Fruit fly (Drosophila melanogaster) whole organism, embryonic: ENCODE data around the gene CG17707.

ENCODE experiments used
- CG10274 ChIP-seq: fragments of 200-800 bp; sonication (Bioruptor generic); optimal IDR thresholded peaks from 3 replicates; lab custom pipeline; 2017; ENCODE audit warnings: missing biosample characterization, mild to moderate bottlenecking, missing genetic modification characterization
- CG12071 ChIP-seq: fragments of 200-800 bp; sonication (Bioruptor generic); optimal IDR thresholded peaks from 3 replicates; lab custom pipeline; 2018; ENCODE audit warnings: missing biosample characterization, mild to moderate bottlenecking, missing genetic modification characterization
- CG12659 ChIP-seq: fragments of 200-800 bp; sonication (Bioruptor generic); optimal IDR thresholded peaks from 3 replicates; lab custom pipeline; 2017; ENCODE audit warnings: mild to moderate bottlenecking, missing biosample characterization, missing genetic modification reagents, missing genetic modification characterization
- CG13775 ChIP-seq: fragments of 200-800 bp; sonication (Bioruptor generic); optimal IDR thresholded peaks from 3 replicates; lab custom pipeline; 2017; ENCODE audit warnings: missing biosample characterization, mild to moderate bottlenecking, missing genetic modification characterization
- CG15479 ChIP-seq: fragments of 200-800 bp; sonication (Bioruptor generic); optimal IDR thresholded peaks from 3 replicates; lab custom pipeline; 2019; ENCODE audit warnings: missing biosample characterization, mild to moderate bottlenecking, missing genetic modification characterization, moderate library complexity
- CG17186 ChIP-seq: fragments of 200-800 bp; sonication (Bioruptor generic); optimal IDR thresholded peaks from 3 replicates; lab custom pipeline; 2017; ENCODE audit warnings: missing biosample characterization, missing genetic modification reagents, missing genetic modification characterization
- CG17829 ChIP-seq: fragments of 200-800 bp; optimal IDR thresholded peaks from 2 replicates; lab custom pipeline; 2019; ENCODE audit warnings: missing biosample characterization, mild to moderate bottlenecking, missing genetic modification characterization, moderate library complexity
- CG2129 ChIP-seq: fragments of 200-800 bp; sonication (Bioruptor generic); IDR thresholded peaks from 2 replicates; pipeline ENCODE4 v1.3.6; 2022; ENCODE audit warnings: missing biosample characterization, missing genetic modification characterization; ENCODE audit not compliant: partially characterized antibody
- CG30403 ChIP-seq: fragments of 200-800 bp; sonication (Bioruptor generic); optimal IDR thresholded peaks from 3 replicates; lab custom pipeline; 2016; ENCODE audit warnings: missing biosample characterization, missing genetic modification characterization
- CG31441 ChIP-seq: fragments of 200-800 bp; sonication (Bioruptor generic); IDR thresholded peaks from 2 replicates; pipeline ENCODE4 v1.3.6; 2022; ENCODE audit warnings: missing biosample characterization, missing genetic modification characterization
- CG33213 ChIP-seq: fragments of 200-800 bp; sonication (Bioruptor generic); optimal IDR thresholded peaks from 3 replicates; lab custom pipeline; 2016; ENCODE audit warnings: missing biosample characterization, missing genetic modification characterization
- CG34422 ChIP-seq: fragments of 200-800 bp; sonication (Bioruptor generic); IDR thresholded peaks from 3 replicates; pipeline ENCODE4 v1.3.6; 2022; ENCODE audit warnings: missing biosample characterization, missing genetic modification characterization
- CG3838 ChIP-seq: fragments of 200-800 bp; sonication (Bioruptor generic); optimal IDR thresholded peaks from 3 replicates; lab custom pipeline; 2016; ENCODE audit warnings: missing biosample characterization, missing genetic modification characterization
- CG7271 ChIP-seq: fragments of 200-800 bp; sonication (Bioruptor generic); optimal IDR thresholded peaks from 2 replicates; lab custom pipeline; 2018; ENCODE audit warnings: missing biosample characterization, mild to moderate bottlenecking, missing genetic modification characterization, moderate library complexity
- CG8359 ChIP-seq: fragments of 200-800 bp; sonication (Bioruptor generic); optimal IDR thresholded peaks from 2 replicates; lab custom pipeline; 2017; ENCODE audit warnings: missing biosample characterization, mild to moderate bottlenecking, missing genetic modification characterization, borderline replicate concordance
- CG8944 ChIP-seq: fragments of 200-800 bp; sonication (Bioruptor generic); optimal IDR thresholded peaks from 3 replicates; lab custom pipeline; 2016; ENCODE audit warnings: missing biosample characterization, missing genetic modification characterization
- CoRest ChIP-seq: fragments of 200-800 bp; sonication (Bioruptor generic); optimal IDR thresholded peaks from 3 replicates; lab custom pipeline; 2018; ENCODE audit warnings: missing biosample characterization, mild to moderate bottlenecking, missing genetic modification characterization, moderate library complexity
- Dfd ChIP-seq, 2 experiments: fragments of >200 bp; optimal IDR thresholded peaks; 2 replicates each; lab custom pipeline; 2017; ENCODE audit warnings: missing biosample characterization in 2 of 2, missing genetic modification characterization in 2 of 2
- HLH4C ChIP-seq: fragments of 200-800 bp; sonication (Bioruptor generic); IDR thresholded peaks from 3 replicates; pipeline ENCODE4 v1.3.6; 2022; ENCODE audit warnings: missing biosample characterization, missing genetic modification characterization; ENCODE audit not compliant: partially characterized antibody
- Hand ChIP-seq: fragments of 200-800 bp; sonication (Bioruptor generic); optimal IDR thresholded peaks from 2 replicates; lab custom pipeline; 2017; ENCODE audit warnings: mild to moderate bottlenecking, missing biosample characterization, missing genetic modification reagents, missing genetic modification characterization
- Hey ChIP-seq: fragments of 200-800 bp; sonication (Bioruptor generic); optimal IDR thresholded peaks from 3 replicates; lab custom pipeline; 2018; ENCODE audit warnings: missing biosample characterization, mild to moderate bottlenecking, missing genetic modification characterization
- Kr ChIP-seq: fragments of 200-800 bp; sonication (Bioruptor generic); optimal IDR thresholded peaks from 2 replicates; lab custom pipeline; 2017; ENCODE audit warnings: missing biosample characterization, mild to moderate bottlenecking, missing genetic modification characterization
- MESR4 ChIP-seq: fragments of 200-800 bp; sonication (Bioruptor generic); optimal IDR thresholded peaks from 2 replicates; lab custom pipeline; 2018; ENCODE audit warnings: missing biosample characterization, mild to moderate bottlenecking, missing genetic modification characterization, moderate library complexity
- Med ChIP-seq: fragments of 200-800 bp; sonication (Bioruptor generic); peaks from one replicate; lab custom pipeline; 2016; ENCODE audit warnings: missing biosample characterization, missing genetic modification characterization, mild to moderate bottlenecking, inconsistent platforms, moderate library complexity
- Nf-YC ChIP-seq: fragments of 200-800 bp; optimal IDR thresholded peaks from 3 replicates; lab custom pipeline; 2019; ENCODE audit warnings: missing biosample characterization, mild to moderate bottlenecking, missing genetic modification characterization, moderate library complexity
- Pdp1 ChIP-seq, 2 experiments: fragments of 200-800 bp; sonication (Bioruptor generic); optimal IDR thresholded peaks; 3 replicates each; lab custom pipeline; 2016; ENCODE audit warnings: missing biosample characterization in 2 of 2, missing genetic modification characterization in 2 of 2, mild to moderate bottlenecking in 1 of 2, moderate library complexity in 1 of 2
- Scr ChIP-seq: fragments of 200-800 bp; sonication (Bioruptor generic); IDR thresholded peaks from 2 replicates; pipeline ENCODE4 v1.3.6; 2022; ENCODE audit warnings: missing biosample characterization, missing genetic modification characterization; ENCODE audit not compliant: partially characterized antibody
- Sry-δ ChIP-seq: fragments of 200-800 bp; sonication (Bioruptor generic); optimal IDR thresholded peaks from 2 replicates; lab custom pipeline; 2016; ENCODE audit warnings: missing biosample characterization, missing genetic modification characterization
- Usf ChIP-seq: fragments of 200-800 bp; sonication (Bioruptor generic); optimal IDR thresholded peaks from 2 replicates; lab custom pipeline; 2017; ENCODE audit warnings: missing genotype, missing biosample characterization, missing genetic modification characterization
- YL-1 ChIP-seq: fragments of 200-800 bp; sonication (Bioruptor generic); optimal IDR thresholded peaks from 3 replicates; lab custom pipeline; 2017; ENCODE audit warnings: missing biosample characterization, mild to moderate bottlenecking, missing genetic modification characterization
- bbx ChIP-seq: fragments of 200-800 bp; sonication (Bioruptor generic); IDR thresholded peaks from 2 replicates; pipeline ENCODE4 v1.3.6; 2022; ENCODE audit warnings: missing biosample characterization, missing genetic modification characterization; ENCODE audit not compliant: partially characterized antibody
- bcd ChIP-seq: fragments of 200-800 bp; sonication (Bioruptor generic); optimal IDR thresholded peaks from 2 replicates; lab custom pipeline; 2017; ENCODE audit warnings: missing biosample characterization, mild to moderate bottlenecking, missing genetic modification characterization
- cg ChIP-seq: fragments of 200-800 bp; sonication (Bioruptor generic); optimal IDR thresholded peaks from 3 replicates; lab custom pipeline; 2019; ENCODE audit warnings: missing biosample characterization, mild to moderate bottlenecking, missing genetic modification characterization, moderate library complexity
- dimm ChIP-seq: fragments of 200-800 bp; sonication (Bioruptor generic); IDR thresholded peaks from 2 replicates; pipeline ENCODE4 v1.3.6; 2022; ENCODE audit warnings: missing biosample characterization, missing genetic modification characterization
- esg ChIP-seq: fragments of 200-800 bp; sonication (Bioruptor generic); conservative IDR thresholded peaks from 2 replicates; pipeline ENCODE4 v1.3.6; 2022; ENCODE audit warnings: missing biosample characterization, missing genetic modification characterization
- fd102C ChIP-seq: fragments of 200-800 bp; sonication (Bioruptor generic); optimal IDR thresholded peaks from 2 replicates; lab custom pipeline; 2018; ENCODE audit warnings: missing biosample characterization, mild to moderate bottlenecking, missing genetic modification characterization, moderate library complexity
- hbn ChIP-seq: fragments of 200-800 bp; sonication (Bioruptor generic); IDR thresholded peaks from 2 replicates; pipeline ENCODE4 v1.3.6; 2022; ENCODE audit warnings: missing biosample characterization, missing genetic modification characterization; ENCODE audit not compliant: partially characterized antibody
- hkb ChIP-seq, 2 experiments: fragments of 200-800 bp in 1 of 2; fragments of >200 bp in 1 of 2; sonication (Bioruptor generic) in 1 of 2; IDR thresholded peaks in 1 of 2; optimal IDR thresholded peaks in 1 of 2; 2 replicates each; pipeline versions ENCODE4 v1.3.6 to Lab custom; 2017 to 2022; ENCODE audit warnings: missing biosample characterization in 1 of 2, missing genetic modification characterization in 1 of 2
- maf-S ChIP-seq: fragments of 200-800 bp; sonication (Bioruptor generic); optimal IDR thresholded peaks from 2 replicates; lab custom pipeline; 2016; ENCODE audit warnings: missing biosample characterization, missing genetic modification characterization
- mld ChIP-seq: fragments of 200-800 bp; sonication (Bioruptor generic); IDR thresholded peaks from 3 replicates; pipeline ENCODE4 v1.3.6; 2022; ENCODE audit warnings: missing biosample characterization, missing genetic modification characterization; ENCODE audit not compliant: partially characterized antibody
- p53 ChIP-seq: fragments of 200-800 bp; sonication (Bioruptor generic); optimal IDR thresholded peaks from 2 replicates; lab custom pipeline; 2016; ENCODE audit warnings: missing biosample characterization, missing genetic modification characterization
- pzg ChIP-seq: fragments of 200-800 bp; sonication (Bioruptor generic); optimal IDR thresholded peaks from 3 replicates; lab custom pipeline; 2018; ENCODE audit warnings: missing biosample characterization, mild to moderate bottlenecking, missing genetic modification characterization, moderate library complexity
- salm ChIP-seq: fragments of 200-800 bp; sonication (Bioruptor generic); optimal IDR thresholded peaks from 2 replicates; lab custom pipeline; 2018; ENCODE audit warnings: missing biosample characterization, mild to moderate bottlenecking, missing genetic modification characterization
- sens ChIP-seq: fragments of 200-800 bp; sonication (Bioruptor generic); peaks from one replicate; lab custom pipeline; 2016; ENCODE audit warnings: missing biosample characterization, missing genetic modification characterization
- stc ChIP-seq: fragments of 200-800 bp; sonication (Bioruptor generic); IDR thresholded peaks from 2 replicates; pipeline ENCODE4 v1.3.6; 2022; ENCODE audit warnings: missing biosample characterization, missing genetic modification characterization
- tll ChIP-seq, 2 experiments: fragments of 200-800 bp in 1 of 2; fragments of >200 bp in 1 of 2; sonication (Bioruptor generic) in 1 of 2; optimal IDR thresholded peaks; 2 replicates each; lab custom pipeline; 2017 to 2019; ENCODE audit warnings: missing biosample characterization in 2 of 2, missing genetic modification characterization in 2 of 2, mild to moderate bottlenecking in 1 of 2, moderate library complexity in 1 of 2
- unc-4 ChIP-seq: fragments of 200-800 bp; sonication (Bioruptor generic); IDR thresholded peaks from 2 replicates; pipeline ENCODE4 v1.3.6; 2022; ENCODE audit warnings: missing biosample characterization, missing genetic modification characterization; ENCODE audit not compliant: partially characterized antibody
- vnd ChIP-seq: fragments of 200-800 bp; sonication (Bioruptor generic); IDR thresholded peaks from 3 replicates; pipeline ENCODE4 v1.3.6; 2022; ENCODE audit warnings: missing biosample characterization, missing genetic modification characterization; ENCODE audit not compliant: partially characterized antibody
- zfh1 ChIP-seq: fragments of 200-800 bp; sonication (Bioruptor generic); IDR thresholded peaks from 3 replicates; pipeline ENCODE4 v1.3.6; 2022; ENCODE audit warnings: missing biosample characterization, missing genetic modification characterization

The CG17707 gene

DNA sequence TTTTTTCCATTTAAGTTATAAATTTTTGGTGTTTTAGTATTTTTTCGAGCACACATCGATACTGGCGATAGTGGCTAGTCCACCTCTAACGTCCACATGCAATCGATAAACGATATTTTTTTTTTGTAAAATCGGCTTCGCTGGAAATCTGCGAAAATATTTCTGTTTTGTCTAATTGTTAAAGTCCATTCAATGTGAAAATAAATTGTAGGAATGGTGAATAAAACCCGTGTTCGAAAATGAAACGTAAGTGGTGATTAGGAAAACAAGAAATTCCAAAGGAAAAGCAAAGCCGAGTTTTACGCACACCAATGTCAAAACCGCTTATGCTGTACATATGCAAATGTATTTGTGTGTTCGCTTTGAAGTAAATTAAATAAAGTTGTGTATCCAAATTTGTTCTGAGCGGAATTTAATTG, 20.9 kb downstream of the CG17707 start, which contains the start of gene RhoGAP1A (continued):
- peak; percentile 53 for TF ChIP-seq CG12659 (GFP tag; lab: Kevin White, UChicago)
- TF ChIP-seq MESR4 (GFP tag; lab: Kevin White, UChicago), result peak; percentile 78
- TF ChIP-seq CG8359, result no peak
- peak; percentile 79 for TF ChIP-seq bbx
- peak; percentile 52 for TF ChIP-seq pzg (GFP tag; lab: Kevin White, UChicago)
- no peak for TF ChIP-seq Hey (tag; lab: Kevin White, UChicago)
- TF ChIP-seq Scr (GFP tag; lab: Robert Waterston, UW), result peak; percentile 83
- no peak for TF ChIP-seq CG31441
- TF ChIP-seq CG33213 (GFP tag; lab: Kevin White, UChicago), result peak; percentile 90
- TF ChIP-seq CG34422 (GFP tag; lab: Robert Waterston, UW), result no peak
- no peak for TF ChIP-seq zfh1 (GFP tag; lab: Robert Waterston, UW)
- peak; percentile 79 for TF ChIP-seq unc-4 (GFP tag; lab: Robert Waterston, UW)
- TF ChIP-seq YL-1, result peak; percentile 38
- TF ChIP-seq Pdp1 (GFP tag; optimal IDR thresholded peaks at IDR 0.05; lab: Kevin White, UChicago), result peak in 1 of 2 experiments; percentile 7
- peak; percentile 23 for TF ChIP-seq CG30403 (GFP tag; lab: Kevin White, UChicago)
- TF ChIP-seq HLH4C (GFP tag; lab: Robert Waterston, UW), result peak; percentile 75
- no peak for TF ChIP-seq Hand (GFP tag; lab: Kevin White, UChicago)
- TF ChIP-seq stc (GFP tag; lab: Robert Waterston, UW), result no peak
- no peak for TF ChIP-seq dimm (GFP tag; lab: Robert Waterston, UW)
- no peak for TF ChIP-seq maf-S (GFP tag; lab: Kevin White, UChicago)
- TF ChIP-seq hkb (optimal IDR thresholded peaks at IDR 0.05; lab: Kevin White, UChicago), result no peak
- no peak for TF ChIP-seq hkb (GFP tag; IDR thresholded peaks at IDR 0.05; lab: Robert Waterston, UW)
- no peak for TF ChIP-seq Kr (GFP tag; lab: Kevin White, UChicago)
- TF ChIP-seq CG17186 (GFP tag; lab: Kevin White, UChicago), result peak; percentile 0
- peak; percentile 71 for TF ChIP-seq sens (GFP tag; lab: Kevin White, UChicago)
- no peak for TF ChIP-seq CG17829 (tag; lab: Kevin White, UChicago)
- TF ChIP-seq CG7271, result no peak
- no peak for TF ChIP-seq CG3838 (GFP tag; lab: Kevin White, UChicago)
- no peak for TF ChIP-seq CG10274 (GFP tag; lab: Kevin White, UChicago)
- no peak for TF ChIP-seq CG15479 (GFP tag; lab: Kevin White, UChicago)
- TF ChIP-seq salm (tag; lab: Kevin White, UChicago), result no peak
- TF ChIP-seq CG12071 (GFP tag; lab: Kevin White, UChicago), result no peak
- TF ChIP-seq hbn, result peak; percentile 62
- TF ChIP-seq Sry-δ (GFP tag; lab: Kevin White, UChicago), result peak; percentile 91
- TF ChIP-seq CG8944 (GFP tag; lab: Kevin White, UChicago), result no peak
- TF ChIP-seq CG2129 (GFP tag; lab: Robert Waterston, UW), result peak; percentile 51
- TF ChIP-seq Dfd (GFP tag; optimal IDR thresholded peaks at IDR 0.05; lab: Kevin White, UChicago), result no peak
- no peak for TF ChIP-seq fd102C (GFP tag; lab: Kevin White, UChicago)
- TF ChIP-seq esg (GFP tag; lab: Robert Waterston, UW), result no peak
- peak; percentile 58; the same call in 1 of the 3 replicates for TF ChIP-seq mld (GFP tag; lab: Robert Waterston, UW)
- TF ChIP-seq CoRest (tag; lab: Kevin White, UChicago), result no peak
- no peak for TF ChIP-seq bcd
- no peak for TF ChIP-seq p53
- peak; percentile 60; the same call in 2 of the 3 replicates for TF ChIP-seq vnd (GFP tag; lab: Robert Waterston, UW)
- peak; percentile 19 for TF ChIP-seq Nf-YC (tag; lab: Kevin White, UChicago)
- no peak for TF ChIP-seq tll (GFP tag; optimal IDR thresholded peaks at IDR 0.05; lab: Kevin White, UChicago)
- peak; percentile 82 for TF ChIP-seq cg
- peak; percentile 64 for TF ChIP-seq Med (GFP tag; lab: Kevin White, UChicago)
- no peak for TF ChIP-seq CG13775 (GFP tag; lab: Kevin White, UChicago)
- no peak for TF ChIP-seq Usf (GFP tag; lab: Kevin White, UChicago)
